Fruit fly (Drosophila melanogaster) whole organism, embryonic: ENCODE data around the gene Dred.

Experiments
- Bgb ChIP-seq: fragments of 200-800 bp; sonication (Bioruptor generic); IDR thresholded peaks from 2 replicates; pipeline ENCODE4 v1.3.6; 2022; ENCODE audit warnings: missing biosample characterization, missing genetic modification characterization; ENCODE audit not compliant: partially characterized antibody
- CG11093 ChIP-seq: fragments of 200-800 bp; sonication (Bioruptor generic); IDR thresholded peaks from 3 replicates; pipeline ENCODE4 v1.3.6; 2022; ENCODE audit warnings: missing biosample characterization, missing genetic modification characterization
- CG14710 ChIP-seq: fragments of 200-800 bp; sonication (Bioruptor generic); optimal IDR thresholded peaks from 3 replicates; lab custom pipeline; 2019; ENCODE audit warnings: missing biosample characterization, mild to moderate bottlenecking, missing genetic modification characterization, moderate library complexity
- CG1603 ChIP-seq: fragments of 200-800 bp; sonication (Bioruptor generic); optimal IDR thresholded peaks from 2 replicates; lab custom pipeline; 2019; ENCODE audit warnings: missing biosample characterization, mild to moderate bottlenecking, missing genetic modification characterization, moderate library complexity
- CG18619 ChIP-seq: fragments of 200-800 bp; sonication (Bioruptor generic); optimal IDR thresholded peaks from 3 replicates; lab custom pipeline; 2017; ENCODE audit warnings: missing biosample characterization, mild to moderate bottlenecking, missing genetic modification characterization
- CG2116 ChIP-seq: fragments of 200-800 bp; sonication (Bioruptor generic); optimal IDR thresholded peaks from 3 replicates; lab custom pipeline; 2018; ENCODE audit warnings: missing biosample characterization, mild to moderate bottlenecking, missing genetic modification characterization
- CG32532 ChIP-seq: fragments of 200-800 bp; sonication (Bioruptor generic); IDR thresholded peaks from 2 replicates; pipeline ENCODE4 v1.3.6; 2022; ENCODE audit warnings: missing biosample characterization, missing genetic modification characterization
- CG42726 ChIP-seq: fragments of 200-800 bp; sonication (Bioruptor generic); IDR thresholded peaks from 2 replicates; pipeline ENCODE4 v1.3.6; 2022; ENCODE audit warnings: missing biosample characterization, missing genetic modification characterization; ENCODE audit not compliant: partially characterized antibody
- CG4282 ChIP-seq: fragments of 200-800 bp; sonication (Bioruptor generic); optimal IDR thresholded peaks from 2 replicates; lab custom pipeline; 2016; ENCODE audit warnings: missing biosample characterization, missing genetic modification characterization
- CG43689 ChIP-seq: fragments of 200-800 bp; sonication (Bioruptor generic); IDR thresholded peaks from 2 replicates; pipeline ENCODE4 v1.3.6; 2022; ENCODE audit warnings: missing biosample characterization, missing genetic modification characterization
- CG6765 ChIP-seq: fragments of 200-800 bp; sonication (Bioruptor generic); optimal IDR thresholded peaks from 3 replicates; lab custom pipeline; 2017; ENCODE audit warnings: missing biosample characterization, mild to moderate bottlenecking, missing genetic modification characterization
- CG7556 ChIP-seq: fragments of 200-800 bp; sonication (Bioruptor generic); optimal IDR thresholded peaks from 2 replicates; lab custom pipeline; 2017; ENCODE audit warnings: missing biosample characterization, mild to moderate bottlenecking, missing genetic modification characterization
- CG8281 ChIP-seq: fragments of 200-800 bp; sonication (Bioruptor generic); optimal IDR thresholded peaks from 2 replicates; lab custom pipeline; 2018; ENCODE audit warnings: missing biosample characterization, mild to moderate bottlenecking, missing genetic modification characterization, moderate library complexity
- CTCF ChIP-seq: fragments of 200-800 bp; sonication (Bioruptor generic); optimal IDR thresholded peaks from 2 replicates; lab custom pipeline; 2017; ENCODE audit warnings: missing biosample characterization, mild to moderate bottlenecking, missing genetic modification characterization, moderate library complexity
- CoRest ChIP-seq: fragments of 200-800 bp; sonication (Bioruptor generic); optimal IDR thresholded peaks from 3 replicates; lab custom pipeline; 2018; ENCODE audit warnings: missing biosample characterization, mild to moderate bottlenecking, missing genetic modification characterization, moderate library complexity
- D ChIP-seq, 2 experiments: fragments of 200-800 bp in 1 of 2; fragments of >200 bp in 1 of 2; sonication (Bioruptor generic) in 1 of 2; optimal IDR thresholded peaks; 2 replicates in 1 of 2; 3 replicates in 1 of 2; lab custom pipeline; 2017; ENCODE audit warnings: mild to moderate bottlenecking in 1 of 2, missing biosample characterization in 1 of 2, missing genetic modification characterization in 1 of 2, missing genetic modification reagents in 1 of 2
- Deaf1 ChIP-seq: fragments of 200-800 bp; optimal IDR thresholded peaks from 3 replicates; lab custom pipeline; 2019; ENCODE audit warnings: missing biosample characterization, mild to moderate bottlenecking, missing genetic modification characterization, moderate library complexity
- Eip74EF ChIP-seq, 2 experiments: fragments of 200-800 bp in 1 of 2; fragments of >200 bp in 1 of 2; sonication (Bioruptor generic) in 1 of 2; optimal IDR thresholded peaks; 2 replicates each; lab custom pipeline; 2017 to 2019; ENCODE audit warnings: missing biosample characterization in 2 of 2, missing genetic modification characterization in 2 of 2, mild to moderate bottlenecking in 1 of 2, moderate library complexity in 1 of 2
- Ets65A ChIP-seq: fragments of 200-800 bp; sonication (Bioruptor generic); peaks from one replicate; lab custom pipeline; 2016; ENCODE audit warnings: missing biosample characterization, missing genetic modification characterization
- H2.0 ChIP-seq: fragments of 200-800 bp; sonication (Bioruptor generic); IDR thresholded peaks from 2 replicates; pipeline ENCODE4 v1.3.6; 2022; ENCODE audit warnings: missing biosample characterization, missing genetic modification characterization
- Hmx ChIP-seq: fragments of 200-800 bp; sonication (Bioruptor generic); optimal IDR thresholded peaks from 2 replicates; lab custom pipeline; 2016; ENCODE audit warnings: missing biosample characterization, missing genetic modification characterization
- Hr39 ChIP-seq: fragments of >200 bp; optimal IDR thresholded peaks from 2 replicates; lab custom pipeline; 2017
- Med ChIP-seq: fragments of 200-800 bp; sonication (Bioruptor generic); peaks from one replicate; lab custom pipeline; 2016; ENCODE audit warnings: missing biosample characterization, missing genetic modification characterization, mild to moderate bottlenecking, inconsistent platforms, moderate library complexity
- NK7.1 ChIP-seq: fragments of 200-800 bp; sonication (Bioruptor generic); optimal IDR thresholded peaks from 3 replicates; lab custom pipeline; 2016; ENCODE audit warnings: missing biosample characterization, missing genetic modification characterization
- Trl ChIP-seq, 3 experiments: fragments of >200 bp in 2 of 3; fragments of 200-800 bp in 1 of 3; sonication (Bioruptor generic) in 1 of 3; optimal IDR thresholded peaks; 2 replicates in 1 of 3; 3 replicates in 2 of 3; lab custom pipeline; 2016 to 2017; ENCODE audit warnings: missing biosample characterization in 1 of 3, missing genetic modification characterization in 1 of 3
- amos ChIP-seq: fragments of 200-800 bp; sonication (Bioruptor generic); IDR thresholded peaks from 2 replicates; pipeline ENCODE4 v1.3.6; 2022; ENCODE audit warnings: missing biosample characterization, missing genetic modification characterization; ENCODE audit not compliant: partially characterized antibody
- ase ChIP-seq: fragments of 200-800 bp; sonication (Bioruptor generic); IDR thresholded peaks from 3 replicates; pipeline ENCODE4 v1.3.6; 2022; ENCODE audit warnings: missing biosample characterization, missing genetic modification characterization
- ato ChIP-seq: fragments of 200-800 bp; sonication (Bioruptor generic); IDR thresholded peaks from 2 replicates; pipeline ENCODE4 v1.3.6; 2022; ENCODE audit warnings: missing biosample characterization, missing genetic modification characterization; ENCODE audit not compliant: partially characterized antibody
- bsh ChIP-seq, 2 experiments: fragments of 200-800 bp; sonication (Bioruptor generic); optimal IDR thresholded peaks; 2 replicates each; lab custom pipeline; 2017 to 2018; ENCODE audit warnings: mild to moderate bottlenecking in 2 of 2, missing biosample characterization in 2 of 2, missing genetic modification characterization in 2 of 2, moderate library complexity in 1 of 2
- cato ChIP-seq: fragments of 200-800 bp; sonication (Bioruptor generic); optimal IDR thresholded peaks from 2 replicates; lab custom pipeline; 2016; ENCODE audit warnings: missing biosample characterization, missing genetic modification characterization, borderline replicate concordance
- chinmo ChIP-seq: fragments of 200-800 bp; sonication (Bioruptor generic); IDR thresholded peaks from 4 replicates; pipeline ENCODE4 v1.3.6; 2022; ENCODE audit warnings: missing biosample characterization, missing genetic modification characterization; ENCODE audit not compliant: partially characterized antibody
- crol ChIP-seq: fragments of 200-800 bp; sonication (Bioruptor generic); IDR thresholded peaks from 2 replicates; pipeline ENCODE4 v1.3.6; 2022; ENCODE audit warnings: missing biosample characterization, missing genetic modification characterization
- da ChIP-seq: fragments of 200-800 bp; sonication (Bioruptor generic); optimal IDR thresholded peaks from 2 replicates; lab custom pipeline; 2016; ENCODE audit warnings: missing biosample characterization, missing genetic modification characterization
- dan ChIP-seq: fragments of 200-800 bp; sonication (Bioruptor generic); IDR thresholded peaks from 2 replicates; pipeline ENCODE4 v1.3.6; 2022; ENCODE audit warnings: missing biosample characterization, missing genetic modification characterization
- dpn ChIP-seq, 2 experiments: fragments of 200-800 bp; sonication (Bioruptor generic); optimal IDR thresholded peaks; 3 replicates each; lab custom pipeline; 2016; ENCODE audit warnings: missing biosample characterization in 2 of 2, missing genetic modification characterization in 2 of 2
- ind ChIP-seq: fragments of 200-800 bp; sonication (Bioruptor generic); optimal IDR thresholded peaks from 3 replicates; lab custom pipeline; 2016; ENCODE audit warnings: missing biosample characterization, missing genetic modification characterization
- jigr1 ChIP-seq: fragments of 200-800 bp; sonication (Bioruptor generic); IDR thresholded peaks from 3 replicates; pipeline ENCODE4 v1.3.6; 2022; ENCODE audit warnings: missing biosample characterization, missing genetic modification characterization
- knrl ChIP-seq: fragments of 200-800 bp; sonication (Bioruptor generic); IDR thresholded peaks from 3 replicates; pipeline ENCODE4 v1.3.6; 2022; ENCODE audit warnings: missing biosample characterization, missing genetic modification characterization; ENCODE audit not compliant: partially characterized antibody
- repo ChIP-seq: fragments of 200-800 bp; sonication (Bioruptor generic); optimal IDR thresholded peaks from 2 replicates; lab custom pipeline; 2016; ENCODE audit warnings: missing biosample characterization, missing genetic modification characterization
- sd ChIP-seq: fragments of 200-800 bp; sonication (Bioruptor generic); optimal IDR thresholded peaks from 3 replicates; lab custom pipeline; 2018; ENCODE audit warnings: missing biosample characterization, mild to moderate bottlenecking, missing genetic modification characterization, moderate library complexity
- sens ChIP-seq: fragments of 200-800 bp; sonication (Bioruptor generic); peaks from one replicate; lab custom pipeline; 2016; ENCODE audit warnings: missing biosample characterization, missing genetic modification characterization
- stwl ChIP-seq: fragments of 200-800 bp; sonication (Bioruptor generic); optimal IDR thresholded peaks from 3 replicates; lab custom pipeline; 2018; ENCODE audit warnings: missing biosample characterization, mild to moderate bottlenecking, missing genetic modification characterization, moderate library complexity
- tup ChIP-seq: fragments of 200-800 bp; sonication (Bioruptor generic); optimal IDR thresholded peaks from 2 replicates; lab custom pipeline; 2016; ENCODE audit warnings: missing biosample characterization, mild to moderate bottlenecking, missing genetic modification characterization, moderate library complexity
- unc-4 ChIP-seq: fragments of 200-800 bp; sonication (Bioruptor generic); IDR thresholded peaks from 2 replicates; pipeline ENCODE4 v1.3.6; 2022; ENCODE audit warnings: missing biosample characterization, missing genetic modification characterization; ENCODE audit not compliant: partially characterized antibody
- vvl ChIP-seq: fragments of 200-800 bp; sonication (Bioruptor generic); IDR thresholded peaks from 2 replicates; pipeline ENCODE4 v1.3.6; 2022; ENCODE audit warnings: missing biosample characterization, missing genetic modification characterization
- zfh1 ChIP-seq: fragments of 200-800 bp; sonication (Bioruptor generic); IDR thresholded peaks from 3 replicates; pipeline ENCODE4 v1.3.6; 2022; ENCODE audit warnings: missing biosample characterization, missing genetic modification characterization

Dred gene

dm6 chr3L:19575650-19576049, 31.6 kb upstream of the Dred start (continued):
- TF ChIP-seq CG1603 (tag; lab: Kevin White, UChicago), result peak; percentile 73

- TF ChIP-seq zfh1, result no peak
- no peak for TF ChIP-seq tup (GFP tag; lab: Kevin White, UChicago)
- TF ChIP-seq Eip74EF (GFP tag; optimal IDR thresholded peaks at IDR 0.05; lab: Kevin White, UChicago), result no peak
- no peak for TF ChIP-seq jigr1 (GFP tag; lab: Robert Waterston, UW)
- TF ChIP-seq Med (GFP tag; lab: Kevin White, UChicago), result peak; percentile 14
- TF ChIP-seq Hr39, result peak; percentile 54
- TF ChIP-seq CG11093, result 0 out of 3 replicates have a peak, but pooled peaks have one; percentile 18
- no peak for TF ChIP-seq unc-4 (GFP tag; lab: Robert Waterston, UW)
- no peak for TF ChIP-seq CG2116 (GFP tag; lab: Kevin White, UChicago)
- TF ChIP-seq sd (tag; lab: Kevin White, UChicago), result no peak
- TF ChIP-seq, all 482 proteins: peak for 3
These were observed 30.4 kb upstream of the Dred start for dm6 chr3L:19574452-19574851.

dm6 chr3L:19569407-19569806, 25.4 kb upstream of the Dred start:
- TF ChIP-seq CG32532 (GFP tag; lab: Robert Waterston, UW) (no peak), CG7556 (GFP tag; lab: Kevin White, UChicago) (no peak), CG18619 (GFP tag; lab: Kevin White, UChicago) (no peak), chinmo (GFP tag; lab: Robert Waterston, UW) (0 out of 4 replicates have a peak, but pooled peaks have one; percentile 17), NK7.1 (GFP tag; lab: Kevin White, UChicago) (no peak), Ets65A (GFP tag; lab: Kevin White, UChicago) (peak; percentile 57), CG6765 (no peak), ato (GFP tag; lab: Robert Waterston, UW) (no peak), sens (peak; percentile 73), CG11093 (0 out of 3 replicates have a peak, but pooled peaks have one; percentile 17), D (optimal IDR thresholded peaks at IDR 0.05; lab: Kevin White, UChicago) (no peak), D (GFP tag; optimal IDR thresholded peaks at IDR 0.05; lab: Kevin White, UChicago) (no peak), Med (GFP tag; lab: Kevin White, UChicago) (peak; percentile 50), CG43689 (no peak), cato (no peak), tup (GFP tag; lab: Kevin White, UChicago) (no peak), Bgb (GFP tag; lab: Robert Waterston, UW) (0 out of 2 replicates have a peak, but pooled peaks have one; percentile 2)

- no peak for TF ChIP-seq CoRest
- no peak for TF ChIP-seq Deaf1
- no peak for TF ChIP-seq dpn (GFP tag; optimal IDR thresholded peaks at IDR 0.05; lab: Kevin White, UChicago)
- no peak for TF ChIP-seq CG14710
- TF ChIP-seq da (GFP tag; lab: Kevin White, UChicago), result no peak
- no peak for TF ChIP-seq CG8281 (tag; lab: Kevin White, UChicago)
- TF ChIP-seq H2.0, result no peak
- no peak for TF ChIP-seq vvl
- TF ChIP-seq knrl (GFP tag; lab: Robert Waterston, UW), result peak; percentile 55
- peak; percentile 60; the same call in 1 of the 2 replicates for TF ChIP-seq amos (GFP tag; lab: Robert Waterston, UW)
- no peak for TF ChIP-seq dan (GFP tag; lab: Robert Waterston, UW)
- TF ChIP-seq CTCF (GFP tag; lab: Kevin White, UChicago), result peak; percentile 69
- TF ChIP-seq stwl (tag; lab: Kevin White, UChicago), result peak; percentile 14
- TF ChIP-seq bsh (GFP tag; optimal IDR thresholded peaks at IDR 0.05; lab: Kevin White, UChicago), result no peak
- TF ChIP-seq crol (GFP tag; lab: Robert Waterston, UW), result no peak
- no peak for TF ChIP-seq repo
- TF ChIP-seq Bgb (GFP tag; lab: Robert Waterston, UW), result peak; percentile 54
- no peak for TF ChIP-seq Hmx (GFP tag; lab: Kevin White, UChicago)
- TF ChIP-seq CG42726, result 0 out of 2 replicates have a peak, but pooled peaks have one; percentile 12
- no peak for TF ChIP-seq ind (GFP tag; lab: Kevin White, UChicago)
- TF ChIP-seq CG4282, result no peak
- TF ChIP-seq ase (GFP tag; lab: Robert Waterston, UW), result no peak
- TF ChIP-seq Trl (optimal IDR thresholded peaks at IDR 0.05; lab: Kevin White, UChicago), result no peak
- TF ChIP-seq Trl (GFP tag; optimal IDR thresholded peaks at IDR 0.05; lab: Kevin White, UChicago), result no peak
These were observed 25.0 kb upstream of the Dred start for dm6 chr3L:19568999-19569398.
